Worm (Caenorhabditis elegans) whole organism, midembryonic: ENCODE data around the gene C37C3.17.

Experiments
- T22C8.4 ChIP-seq: fragments of 200-800 bp; sonication (Bioruptor generic); IDR thresholded peaks from 2 replicates; pipeline ENCODE4 v1.3.6; 2022; ENCODE audit warnings: missing genetic modification characterization, missing compliant biosample characterization
- flt-1 ChIP-seq: fragments of 200-800 bp; sonication (Bioruptor generic); IDR thresholded peaks from 2 replicates; pipeline ENCODE4 v1.3.6; 2022; ENCODE audit warnings: missing genetic modification characterization, missing compliant biosample characterization
- ref-1 ChIP-seq: fragments of 200-800 bp; sonication (Bioruptor generic); conservative IDR thresholded peaks from 2 replicates; pipeline ENCODE4 v1.3.6; 2022; ENCODE audit warnings: missing genetic modification reagents, missing genetic modification characterization, missing compliant biosample characterization
- ztf-23 ChIP-seq: fragments of 200-800 bp; sonication (Bioruptor generic); IDR thresholded peaks from 2 replicates; pipeline ENCODE4 v1.3.6; 2022; ENCODE audit warnings: missing genetic modification reagents, missing genetic modification characterization, missing compliant biosample characterization

DNA sequence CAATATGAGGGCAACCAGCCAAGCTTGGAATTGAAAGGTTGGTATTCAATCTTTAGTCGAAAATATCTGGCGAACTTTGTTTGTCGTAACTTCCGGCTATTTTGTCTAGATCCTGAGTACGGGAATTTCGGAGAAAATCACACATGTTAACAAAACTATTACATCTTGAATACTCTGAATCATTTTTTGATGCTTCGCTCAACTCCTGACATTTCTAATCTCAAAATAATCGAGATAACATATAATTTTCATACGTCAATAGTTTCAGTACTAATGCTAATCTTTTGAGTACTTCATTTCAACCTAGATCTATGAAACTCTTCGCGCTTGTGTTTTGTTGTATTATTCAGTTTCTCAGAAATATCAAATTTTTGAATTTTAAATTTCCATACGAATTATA lies 39.5 kb upstream of the C37C3.17 start:
- TF ChIP-seq T22C8.4 (no peak), ztf-23 (GFP tag; lab: Robert Waterston, UW) (no peak), flt-1 (GFP tag; lab: Robert Waterston, UW) (no peak), ref-1 (GFP tag; lab: Robert Waterston, UW) (no peak)
